Worm (Caenorhabditis elegans) whole organism, dauer: Measurements from ENCODE around the gene tsp-10.

Experiments used
- unc-62 ChIP-seq: sonication (generic microtip); optimal IDR thresholded peaks from 2 replicates; lab custom pipeline; 2017; ENCODE audit warnings: missing biosample characterization, missing genetic modification reagents, missing genetic modification characterization

The tsp-10 gene

ce11 chrII:6718221-6718620 lies at the start of gene tsp-10:
Gene tsp-10, plus strand, starts transcription at chrII:6718586.
- TF ChIP-seq unc-62 (GFP tag; lab: Kevin White, UChicago): no peak

- no peak for TF ChIP-seq unc-62 (GFP tag; lab: Kevin White, UChicago)
These were observed 44.5 kb upstream of the tsp-10 start, which contains the start of gene H43E16.1 for ce11 chrII:6673894-6674293. Gene H43E16.1, plus strand, starts transcription at chrII:6674268.

ce11 chrII:6679724-6680123 lies 38.7 kb upstream of the tsp-10 start, which contains the start of gene ift-74:
Gene ift-74, plus strand, starts transcription at chrII:6680024.
- TF ChIP-seq unc-62 (GFP tag; lab: Kevin White, UChicago): no peak

- TF ChIP-seq unc-62 (GFP tag; lab: Kevin White, UChicago): no peak
These were observed 36.9 kb upstream of the tsp-10 start for ce11 chrII:6681478-6681877.

- TF ChIP-seq unc-62 (GFP tag; lab: Kevin White, UChicago): no peak
These were observed 35.5 kb upstream of the tsp-10 start for ce11 chrII:6682918-6683317.

ce11 chrII:6683663-6684285 lies 34.6 kb upstream of the tsp-10 start, which contains the start of gene gyf-1:
Gene gyf-1, plus strand, starts transcription at chrII:6684235.
- TF ChIP-seq unc-62 (GFP tag; lab: Kevin White, UChicago): no peak

- no peak for TF ChIP-seq unc-62 (GFP tag; lab: Kevin White, UChicago)
These were observed 32.4 kb upstream of the tsp-10 start for ce11 chrII:6685964-6686363.

- TF ChIP-seq unc-62 (GFP tag; lab: Kevin White, UChicago): no peak
These were observed 29.3 kb upstream of the tsp-10 start for ce11 chrII:6689088-6689487.

- no peak for TF ChIP-seq unc-62 (GFP tag; lab: Kevin White, UChicago)
These were observed 23.0 kb upstream of the tsp-10 start, which contains the start of gene C18H9.5 for ce11 chrII:6695388-6695787. Gene C18H9.5, minus strand, starts transcription at chrII:6695566.

ce11 chrII:6698784-6699183 lies 19.6 kb upstream of the tsp-10 start, which contains the start of gene C18H9.1:
Gene C18H9.1, plus strand, starts transcription at chrII:6699084.
- TF ChIP-seq unc-62 (GFP tag; lab: Kevin White, UChicago): no peak

- no peak for TF ChIP-seq unc-62 (GFP tag; lab: Kevin White, UChicago)
These were observed 16.9 kb upstream of the tsp-10 start, which contains the start of gene C18H9.6 for ce11 chrII:6701497-6701896. Gene C18H9.6, minus strand, starts transcription at chrII:6701625.

- no peak for TF ChIP-seq unc-62 (GFP tag; lab: Kevin White, UChicago)
These were observed 12.7 kb upstream of the tsp-10 start, which contains the start of gene rpy-1 for ce11 chrII:6705593-6706228. Gene rpy-1, minus strand, starts transcription at chrII:6705643.

- no peak for TF ChIP-seq unc-62 (GFP tag; lab: Kevin White, UChicago)
These were observed 11.8 kb upstream of the tsp-10 start for ce11 chrII:6706552-6707091.

ce11 chrII:6707496-6708260 lies 10.7 kb upstream of the tsp-10 start:
- TF ChIP-seq unc-62 (GFP tag; lab: Kevin White, UChicago): no peak

ce11 chrII:6708980-6709379 lies 9.4 kb upstream of the tsp-10 start:
- TF ChIP-seq unc-62 (GFP tag; lab: Kevin White, UChicago): no peak

- no peak for TF ChIP-seq unc-62 (GFP tag; lab: Kevin White, UChicago)
These were observed 8.7 kb upstream of the tsp-10 start for ce11 chrII:6709680-6710079.
